Worm (Caenorhabditis elegans): ENCODE data around the gene F44A6.4.
A peak's percentile ranks its signal among the peaks of the same experiment; 100 is the strongest.

The F44A6.4 gene

ce11 chrX:10215429-10215828 is at the start of gene F44A6.4:
TSS of gene F44A6.4 (minus strand) at chrX:10215495.
- no peak for TF ChIP-seq nhr-76 (tag; optimal IDR thresholded peaks at IDR 0.05)
- TF ChIP-seq ces-1 (GFP tag; optimal IDR thresholded peaks at IDR 0.05): peak; percentile 23

ce11 chrX:10262299-10262698 is 47.0 kb upstream of the F44A6.4 start:
- TF ChIP-seq zip-8 (tag; optimal IDR thresholded peaks at IDR 0.05) (no peak), nhr-12 (tag; optimal IDR thresholded peaks at IDR 0.05) (no peak), lsy-2 (tag; optimal IDR thresholded peaks at IDR 0.05) (no peak), lin-13 (tag; optimal IDR thresholded peaks at IDR 0.05) (no peak), nhr-28 (tag; optimal IDR thresholded peaks at IDR 0.05) (no peak), bed-3 (GFP tag; optimal IDR thresholded peaks at IDR 0.05) (no peak), flh-1 (GFP tag; optimal IDR thresholded peaks at IDR 0.05) (no peak), mep-1 (tag; optimal IDR thresholded peaks at IDR 0.05) (no peak), drap-1 (GFP tag; optimal IDR thresholded peaks at IDR 0.05) (no peak), nhr-2 (tag; optimal IDR thresholded peaks at IDR 0.05) (no peak), ceh-39 (tag; optimal IDR thresholded peaks at IDR 0.05) (no peak), nhr-76 (tag; optimal IDR thresholded peaks at IDR 0.05) (no peak), unc-39 (tag; optimal IDR thresholded peaks at IDR 0.05) (no peak), hlh-1 (tag; optimal IDR thresholded peaks at IDR 0.05) (no peak)

- no peak for TF ChIP-seq tbx-8 (GFP tag; optimal IDR thresholded peaks at IDR 0.05)
- no peak for TF ChIP-seq flh-1 (GFP tag; optimal IDR thresholded peaks at IDR 0.05)
- TF ChIP-seq ceh-39 (tag; optimal IDR thresholded peaks at IDR 0.05): no peak
- TF ChIP-seq zip-8 (tag; optimal IDR thresholded peaks at IDR 0.05): no peak
- TF ChIP-seq nhr-237 (tag; optimal IDR thresholded peaks at IDR 0.05): no peak
- TF ChIP-seq nhr-12 (tag; optimal IDR thresholded peaks at IDR 0.05): no peak
- TF ChIP-seq ceh-83 (GFP tag; optimal IDR thresholded peaks at IDR 0.05): no peak
- no peak for TF ChIP-seq hlh-1 (tag; optimal IDR thresholded peaks at IDR 0.05)
- no peak for TF ChIP-seq ceh-43 (GFP tag; optimal IDR thresholded peaks at IDR 0.05)
- TF ChIP-seq lsy-2 (tag; optimal IDR thresholded peaks at IDR 0.05): no peak
- TF ChIP-seq unc-62 (GFP tag; optimal IDR thresholded peaks at IDR 0.05): no peak
Observed at ce11 chrX:10260035-10260434, 44.7 kb upstream of the F44A6.4 start, which contains the start of gene C32A9.1. TSS of gene C32A9.1 (minus strand) at chrX:10260135.

- TF ChIP-seq unc-120 (tag; optimal IDR thresholded peaks at IDR 0.05; ENCODE audit: poor library complexity, severe bottlenecking) (peak; percentile 9), unc-62 (GFP tag; optimal IDR thresholded peaks at IDR 0.05) (peak; percentile 25), nhr-28 (tag; optimal IDR thresholded peaks at IDR 0.05) (no peak), nhr-12 (tag; optimal IDR thresholded peaks at IDR 0.05) (no peak), lin-13 (tag; optimal IDR thresholded peaks at IDR 0.05) (no peak), lin-32 (GFP tag; optimal IDR thresholded peaks at IDR 0.05) (no peak), ham-2 (GFP tag; optimal IDR thresholded peaks at IDR 0.05) (no peak), M03D4.4 (tag; optimal IDR thresholded peaks at IDR 0.05) (no peak), ztf-11 (tag; optimal IDR thresholded peaks at IDR 0.05) (no peak), drap-1 (GFP tag; optimal IDR thresholded peaks at IDR 0.05) (no peak)
Observed at ce11 chrX:10254068-10254467, 38.8 kb upstream of the F44A6.4 start.

- TF ChIP-seq unc-39 (tag; optimal IDR thresholded peaks at IDR 0.05) (no peak), nhr-2 (tag; optimal IDR thresholded peaks at IDR 0.05) (no peak), unc-120 (tag; optimal IDR thresholded peaks at IDR 0.05; ENCODE audit: poor library complexity, severe bottlenecking) (peak; percentile 0)
Observed at ce11 chrX:10252781-10253180, 37.5 kb upstream of the F44A6.4 start, which contains the start of gene C14H10.2. TSS of gene C14H10.2 (minus strand) at chrX:10252881.

- TF ChIP-seq nhr-2 (tag; optimal IDR thresholded peaks at IDR 0.05): peak; percentile 54
- TF ChIP-seq elt-3 (tag; optimal IDR thresholded peaks at IDR 0.05): no peak
- TF ChIP-seq mls-2 (tag; optimal IDR thresholded peaks at IDR 0.05): no peak
- no peak for TF ChIP-seq ceh-39 (tag; optimal IDR thresholded peaks at IDR 0.05)
Observed at ce11 chrX:10249685-10250084, 34.4 kb upstream of the F44A6.4 start.

- TF ChIP-seq snpc-4 (tag; optimal IDR thresholded peaks at IDR 0.05): no peak
- TF ChIP-seq blmp-1 (tag; optimal IDR thresholded peaks at IDR 0.05): no peak
- no peak for TF ChIP-seq ceh-39 (tag; optimal IDR thresholded peaks at IDR 0.05)
- TF ChIP-seq ceh-43 (GFP tag; optimal IDR thresholded peaks at IDR 0.05): no peak
- TF ChIP-seq unc-39 (tag; optimal IDR thresholded peaks at IDR 0.05): no peak
- TF ChIP-seq ham-2 (GFP tag; optimal IDR thresholded peaks at IDR 0.05): no peak
- TF ChIP-seq mep-1 (tag; optimal IDR thresholded peaks at IDR 0.05): no peak
Observed at ce11 chrX:10245617-10246016, 30.3 kb upstream of the F44A6.4 start.

Data from whole organism, mixed stage, embryonic.